Fruit fly (Drosophila melanogaster) whole organism, prepupa: Measurements from ENCODE around the gene AIMP2.
A peak's percentile ranks its signal among the peaks of the same experiment; 100 is the strongest.

Experiments
- Blimp-1 ChIP-seq: fragments of 200-800 bp; sonication (Bioruptor generic); optimal IDR thresholded peaks from 3 replicates; lab custom pipeline; 2017; ENCODE audit warnings: missing biosample characterization, missing genetic modification characterization, mild to moderate bottlenecking, moderate library complexity, missing genetic modification reagents
- CG10631 ChIP-seq: fragments of 200-800 bp; sonication (Bioruptor generic); optimal IDR thresholded peaks from 2 replicates; lab custom pipeline; 2016; ENCODE audit warnings: missing biosample characterization, missing genetic modification characterization
- CG10669 ChIP-seq: fragments of 200-800 bp; sonication (Bioruptor generic); optimal IDR thresholded peaks from 3 replicates; lab custom pipeline; 2018; ENCODE audit warnings: missing biosample characterization, mild to moderate bottlenecking, missing genetic modification characterization, moderate library complexity
- CG11294 ChIP-seq: fragments of 200-800 bp; sonication (Bioruptor generic); IDR thresholded peaks from 2 replicates; pipeline ENCODE4 v1.3.6; 2022; ENCODE audit warnings: missing biosample characterization, missing genetic modification characterization
- CG15336 ChIP-seq: fragments of 200-800 bp; sonication (Bioruptor generic); IDR thresholded peaks from 2 replicates; pipeline ENCODE4 v1.3.6; 2022; ENCODE audit warnings: missing biosample characterization, missing genetic modification characterization
- CG1621 ChIP-seq: fragments of 200-800 bp; sonication (Bioruptor generic); optimal IDR thresholded peaks from 3 replicates; lab custom pipeline; 2018; ENCODE audit warnings: missing biosample characterization, mild to moderate bottlenecking, missing genetic modification characterization
- CG16779 ChIP-seq: fragments of 200-800 bp; sonication (Bioruptor generic); optimal IDR thresholded peaks from 3 replicates; lab custom pipeline; 2017; ENCODE audit warnings: missing biosample characterization, mild to moderate bottlenecking, missing genetic modification characterization
- CG3032 ChIP-seq: fragments of 200-800 bp; optimal IDR thresholded peaks from 2 replicates; lab custom pipeline; 2019; ENCODE audit warnings: missing biosample characterization, mild to moderate bottlenecking, missing genetic modification characterization, moderate library complexity
- CG31627 ChIP-seq: fragments of 200-800 bp; sonication (Bioruptor generic); optimal IDR thresholded peaks from 3 replicates; lab custom pipeline; 2016; ENCODE audit warnings: missing biosample characterization, missing genetic modification characterization
- CG3919 ChIP-seq: fragments of 200-800 bp; sonication (Bioruptor generic); optimal IDR thresholded peaks from 3 replicates; lab custom pipeline; 2016; ENCODE audit warnings: missing biosample characterization, missing genetic modification characterization
- CG4318 ChIP-seq: fragments of 200-800 bp; sonication (Bioruptor generic); optimal IDR thresholded peaks from 3 replicates; lab custom pipeline; 2017; ENCODE audit warnings: missing biosample characterization, mild to moderate bottlenecking, missing genetic modification characterization
- CG8119 ChIP-seq: fragments of 200-800 bp; sonication (Bioruptor generic); IDR thresholded peaks from 3 replicates; pipeline ENCODE4 v1.3.6; 2022; ENCODE audit warnings: missing biosample characterization, missing genetic modification characterization
- CG8319 ChIP-seq: fragments of 200-800 bp; sonication (Bioruptor generic); optimal IDR thresholded peaks from 3 replicates; lab custom pipeline; 2016; ENCODE audit warnings: missing biosample characterization, missing genetic modification characterization
- CG8632 ChIP-seq: fragments of 200-800 bp; sonication (Bioruptor generic); optimal IDR thresholded peaks from 3 replicates; lab custom pipeline; 2016; ENCODE audit warnings: missing biosample characterization, missing genetic modification characterization
- CG9139 ChIP-seq: fragments of 200-800 bp; sonication (Bioruptor generic); optimal IDR thresholded peaks from 3 replicates; lab custom pipeline; 2017; ENCODE audit warnings: missing biosample characterization, mild to moderate bottlenecking, missing genetic modification characterization
- Eip75B ChIP-seq: fragments of 200-800 bp; sonication (Bioruptor generic); optimal IDR thresholded peaks from 3 replicates; lab custom pipeline; 2016; ENCODE audit warnings: missing biosample characterization, missing genetic modification characterization
- Ets21C ChIP-seq: fragments of 200-800 bp; sonication (Bioruptor generic); optimal IDR thresholded peaks from 3 replicates; lab custom pipeline; 2016; ENCODE audit warnings: missing biosample characterization, missing genetic modification characterization
- Gug ChIP-seq: fragments of 200-800 bp; sonication (Bioruptor generic); IDR thresholded peaks from 2 replicates; pipeline ENCODE4 v1.3.6; 2022; ENCODE audit warnings: missing biosample characterization, missing genetic modification characterization
- Lpt ChIP-seq: fragments of 200-800 bp; sonication (Bioruptor generic); optimal IDR thresholded peaks from 3 replicates; lab custom pipeline; 2016; ENCODE audit warnings: missing biosample characterization, missing genetic modification characterization
- Met ChIP-seq: fragments of 200-800 bp; sonication (Bioruptor generic); optimal IDR thresholded peaks from 3 replicates; lab custom pipeline; 2016; ENCODE audit warnings: missing biosample characterization, missing genetic modification characterization
- Smox ChIP-seq: fragments of 200-800 bp; sonication (Bioruptor generic); optimal IDR thresholded peaks from 3 replicates; lab custom pipeline; 2016; ENCODE audit warnings: missing biosample characterization, missing genetic modification characterization
- Sox102F ChIP-seq: fragments of 200-800 bp; sonication (Bioruptor generic); optimal IDR thresholded peaks from 2 replicates; lab custom pipeline; 2016; ENCODE audit warnings: missing biosample characterization, mild to moderate bottlenecking, missing genetic modification characterization
- Sox14 ChIP-seq: fragments of 200-800 bp; sonication (Bioruptor generic); optimal IDR thresholded peaks from 3 replicates; lab custom pipeline; 2016; ENCODE audit warnings: missing biosample characterization, missing genetic modification characterization
- Sox15 ChIP-seq: fragments of 200-800 bp; sonication (Bioruptor generic); optimal IDR thresholded peaks from 3 replicates; lab custom pipeline; 2016; ENCODE audit warnings: missing biosample characterization, missing genetic modification characterization
- achi ChIP-seq: fragments of 200-800 bp; sonication (Bioruptor generic); optimal IDR thresholded peaks from 3 replicates; lab custom pipeline; 2016; ENCODE audit warnings: missing biosample characterization, missing genetic modification characterization
- acj6 ChIP-seq: fragments of 200-800 bp; sonication (Bioruptor generic); optimal IDR thresholded peaks from 3 replicates; lab custom pipeline; 2016; ENCODE audit warnings: missing biosample characterization, missing genetic modification characterization
- cyc ChIP-seq: fragments of 200-800 bp; sonication (Bioruptor generic); optimal IDR thresholded peaks from 3 replicates; lab custom pipeline; 2016; ENCODE audit warnings: missing biosample characterization, missing genetic modification characterization
- dac ChIP-seq: fragments of 200-800 bp; sonication (Bioruptor generic); optimal IDR thresholded peaks from 2 replicates; lab custom pipeline; 2017; ENCODE audit warnings: missing biosample characterization, mild to moderate bottlenecking, missing genetic modification characterization
- dsx ChIP-seq: fragments of 200-800 bp; optimal IDR thresholded peaks from 3 replicates; lab custom pipeline; 2019; ENCODE audit warnings: missing biosample characterization, mild to moderate bottlenecking, missing genetic modification characterization, moderate library complexity; ENCODE audit not compliant: poor library complexity, severe bottlenecking
- eg ChIP-seq: fragments of 200-800 bp; sonication (Bioruptor generic); IDR thresholded peaks from 3 replicates; pipeline ENCODE4 v1.3.6; 2022; ENCODE audit warnings: missing biosample characterization, missing genetic modification characterization
- esn ChIP-seq: fragments of 200-800 bp; sonication (Bioruptor generic); optimal IDR thresholded peaks from 2 replicates; lab custom pipeline; 2016; ENCODE audit warnings: missing biosample characterization, mild to moderate bottlenecking, missing genetic modification characterization, moderate library complexity
- fd85E ChIP-seq: fragments of 200-800 bp; sonication (Bioruptor generic); optimal IDR thresholded peaks from 3 replicates; lab custom pipeline; 2016; ENCODE audit warnings: missing biosample characterization, missing genetic modification characterization
- fkh ChIP-seq: fragments of 200-800 bp; sonication (Bioruptor generic); optimal IDR thresholded peaks from 3 replicates; lab custom pipeline; 2017; ENCODE audit warnings: missing biosample characterization, mild to moderate bottlenecking, missing genetic modification characterization, moderate library complexity
- lz ChIP-seq: fragments of 200-800 bp; sonication (Bioruptor generic); optimal IDR thresholded peaks from 3 replicates; lab custom pipeline; 2016; ENCODE audit warnings: missing biosample characterization, missing genetic modification characterization
- net ChIP-seq: fragments of 200-800 bp; sonication (Bioruptor generic); optimal IDR thresholded peaks from 3 replicates; lab custom pipeline; 2016; ENCODE audit warnings: missing biosample characterization, missing genetic modification characterization
- salr ChIP-seq, 2 experiments: fragments of 200-800 bp; sonication (Bioruptor generic); optimal IDR thresholded peaks; 3 replicates each; lab custom pipeline; 2016 to 2018; ENCODE audit warnings: missing biosample characterization in 2 of 2, missing genetic modification characterization in 2 of 2, mild to moderate bottlenecking in 1 of 2
- spab ChIP-seq: fragments of 200-800 bp; sonication (Bioruptor generic); optimal IDR thresholded peaks from 2 replicates; lab custom pipeline; 2017; ENCODE audit warnings: missing biosample characterization, mild to moderate bottlenecking, missing genetic modification characterization, missing genetic modification reagents
- ss ChIP-seq, 2 experiments: fragments of 200-800 bp; sonication (Bioruptor generic); optimal IDR thresholded peaks; 2 replicates in 1 of 2; 3 replicates in 1 of 2; lab custom pipeline; 2017 to 2018; ENCODE audit warnings: mild to moderate bottlenecking in 2 of 2, missing biosample characterization in 2 of 2, missing genetic modification characterization in 2 of 2, moderate library complexity in 1 of 2
- svp ChIP-seq: fragments of 200-800 bp; sonication (Bioruptor generic); peaks from one replicate; lab custom pipeline; 2016; ENCODE audit warnings: missing biosample characterization, missing genetic modification characterization
- vri ChIP-seq: fragments of 200-800 bp; sonication (Bioruptor generic); optimal IDR thresholded peaks from 3 replicates; lab custom pipeline; 2016; ENCODE audit warnings: missing biosample characterization, mild to moderate bottlenecking, missing genetic modification characterization

The AIMP2 gene

DNA sequence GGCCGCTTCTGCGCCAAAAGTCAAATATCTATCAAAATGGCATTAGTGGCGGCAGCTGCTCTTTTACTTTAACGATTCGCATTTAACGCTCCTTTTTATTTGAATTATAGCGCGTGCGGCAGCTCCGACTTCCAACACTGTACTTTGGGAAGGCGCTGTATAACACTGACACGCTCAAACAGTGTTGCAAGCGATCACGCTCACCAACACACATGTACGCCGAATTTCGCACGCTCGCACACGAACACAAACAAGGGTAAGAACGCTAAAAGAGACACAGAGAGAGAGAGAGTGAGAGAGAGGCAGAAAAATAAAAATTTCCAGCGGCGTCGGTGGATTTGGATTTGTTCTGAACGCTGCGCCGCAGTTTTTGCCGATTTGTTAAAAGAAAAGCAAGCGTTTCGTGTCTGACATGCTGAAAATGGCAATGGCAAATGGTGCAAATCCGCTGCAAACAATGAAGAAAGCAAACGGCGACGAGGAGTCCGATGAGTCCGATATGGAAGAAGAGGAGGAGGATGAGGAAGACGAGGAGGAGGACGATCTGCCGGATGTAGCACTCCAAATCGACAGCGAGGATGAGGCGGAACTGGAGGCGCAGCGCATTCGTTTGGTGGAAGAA, 36.3 kb downstream of the AIMP2 start, which contains the start of gene Phs (continued):
- TF ChIP-seq CG3919 (GFP tag; lab: Kevin White, UChicago) (peak; percentile 90), cyc (GFP tag; lab: Kevin White, UChicago) (peak; percentile 87), Sox102F (GFP tag; lab: Kevin White, UChicago) (peak; percentile 71), CG11294 (GFP tag; lab: Robert Waterston, UW) (peak; percentile 32; the same call in 1 of the 2 replicates), Sox15 (peak; percentile 51), Met (GFP tag; lab: Kevin White, UChicago) (peak; percentile 77), Lpt (GFP tag; lab: Kevin White, UChicago) (no peak), CG4318 (GFP tag; lab: Kevin White, UChicago) (no peak), Eip75B (GFP tag; lab: Kevin White, UChicago) (peak; percentile 70), Smox (GFP tag; lab: Kevin White, UChicago) (peak; percentile 58), dsx (GFP tag; lab: Kevin White, UChicago) (peak; percentile 72), dac (GFP tag; lab: Kevin White, UChicago) (peak; percentile 41), achi (peak; percentile 68), CG10631 (GFP tag; lab: Kevin White, UChicago) (peak; percentile 67), lz (GFP tag; lab: Kevin White, UChicago) (peak; percentile 86), CG16779 (tag; lab: Kevin White, UChicago) (peak; percentile 29)

DNA sequence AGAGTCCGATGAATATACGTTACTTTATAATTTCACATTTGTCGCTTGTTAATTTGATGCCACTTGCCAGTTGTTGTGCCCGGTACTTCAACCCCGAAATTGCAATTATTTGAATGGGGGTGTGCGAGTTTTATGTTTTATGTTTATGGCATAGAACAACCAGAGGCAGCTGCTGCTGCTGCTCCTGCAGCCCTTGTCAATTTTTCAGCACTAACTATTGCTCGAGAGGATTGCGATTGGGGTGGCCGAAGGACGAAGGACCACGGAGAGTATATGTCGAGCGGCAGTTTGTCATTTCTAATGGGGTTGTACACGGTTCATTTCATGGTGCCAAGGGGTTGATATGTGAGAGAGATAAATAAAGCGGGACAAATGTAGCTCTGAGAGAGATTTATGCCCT, 40.7 kb downstream of the AIMP2 start:
- TF ChIP-seq CG8632 (GFP tag; lab: Kevin White, UChicago) (no peak), vri (GFP tag; lab: Kevin White, UChicago) (no peak), Sox102F (GFP tag; lab: Kevin White, UChicago) (no peak), svp (peak; percentile 13), CG31627 (GFP tag; lab: Kevin White, UChicago) (no peak), fkh (GFP tag; lab: Kevin White, UChicago) (no peak), Smox (GFP tag; lab: Kevin White, UChicago) (no peak), Ets21C (GFP tag; lab: Kevin White, UChicago) (no peak)

- TF ChIP-seq salr (GFP tag; optimal IDR thresholded peaks at IDR 0.05; lab: Kevin White, UChicago) = no peak
- no peak for TF ChIP-seq acj6 (GFP tag; lab: Kevin White, UChicago)
- TF ChIP-seq CG8119 (GFP tag; lab: Robert Waterston, UW) = no peak
- no peak for TF ChIP-seq Lpt (GFP tag; lab: Kevin White, UChicago)
- no peak for TF ChIP-seq Ets21C (GFP tag; lab: Kevin White, UChicago)
- no peak for TF ChIP-seq fd85E (GFP tag; lab: Kevin White, UChicago)
- peak; percentile 59 for TF ChIP-seq svp
- TF ChIP-seq CG16779 (tag; lab: Kevin White, UChicago) = no peak
- peak; percentile 16; the same call in 1 of the 3 replicates for TF ChIP-seq eg (GFP tag; lab: Robert Waterston, UW)
- TF ChIP-seq Gug (GFP tag; lab: Robert Waterston, UW) = no peak
- TF ChIP-seq Blimp-1 (GFP tag; lab: Kevin White, UChicago) = no peak
- TF ChIP-seq CG15336 (GFP tag; lab: Robert Waterston, UW) = peak; percentile 41; the same call in 1 of the 2 replicates
- TF ChIP-seq spab (GFP tag; lab: Kevin White, UChicago) = no peak
- TF ChIP-seq, all 60 proteins: peak for 3
Observed at dm6 chr3L:15624944-15625610, 41.6 kb downstream of the AIMP2 start.

DNA sequence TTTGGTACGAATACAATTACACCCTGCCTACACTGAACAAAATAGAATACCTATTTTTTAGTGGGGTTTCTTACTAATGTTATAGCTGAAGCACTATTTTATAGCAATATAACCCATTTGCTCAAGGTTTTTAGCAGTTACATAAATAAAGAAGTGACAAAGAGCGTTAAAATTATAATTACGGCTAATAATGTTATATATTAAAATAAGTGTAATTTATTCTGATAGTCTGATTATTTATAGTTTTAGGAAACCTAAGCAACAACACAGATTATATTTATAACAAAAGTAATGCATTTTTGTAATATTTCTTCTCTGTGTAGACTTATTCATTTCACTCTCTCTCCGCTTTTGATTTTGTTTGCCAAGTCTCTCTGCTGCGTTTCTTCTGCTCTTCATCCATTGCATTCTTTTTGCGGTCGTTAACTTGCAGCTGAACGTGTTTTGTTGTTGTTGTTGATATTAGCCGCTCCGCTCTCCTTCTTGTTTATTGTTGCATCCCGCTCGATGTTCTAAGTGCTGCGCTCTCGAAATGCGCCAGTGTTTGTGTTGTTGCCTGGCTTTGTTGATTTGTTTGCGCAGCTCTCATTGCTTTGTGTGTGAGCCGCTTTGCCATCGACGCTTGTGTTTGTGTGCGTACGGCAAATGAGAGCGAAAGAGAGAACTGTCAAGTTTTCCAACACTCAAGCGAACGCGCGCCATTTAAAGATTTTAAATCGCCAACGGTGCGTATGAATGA, 42.4 kb downstream of the AIMP2 start:
- TF ChIP-seq CG3032 (tag; lab: Kevin White, UChicago) = peak; percentile 95
- peak; percentile 90 for TF ChIP-seq CG10669 (GFP tag; lab: Kevin White, UChicago)
- peak; percentile 95 for TF ChIP-seq Lpt (GFP tag; lab: Kevin White, UChicago)
- TF ChIP-seq CG1621 (tag; lab: Kevin White, UChicago) = peak; percentile 81
- TF ChIP-seq CG31627 (GFP tag; lab: Kevin White, UChicago) = peak; percentile 93
- peak; percentile 91; the same call in 1 of the 2 replicates for TF ChIP-seq Gug (GFP tag; lab: Robert Waterston, UW)
- peak; percentile 84 to 92 for TF ChIP-seq ss (GFP tag; optimal IDR thresholded peaks at IDR 0.05; lab: Kevin White, UChicago)
- TF ChIP-seq salr (GFP tag; optimal IDR thresholded peaks at IDR 0.05; lab: Kevin White, UChicago) = peak; percentile 73 to 99
- TF ChIP-seq net (GFP tag; lab: Kevin White, UChicago) = peak; percentile 92
- TF ChIP-seq CG4318 (GFP tag; lab: Kevin White, UChicago) = peak; percentile 98
- TF ChIP-seq Sox14 = peak; percentile 90
- TF ChIP-seq vri (GFP tag; lab: Kevin White, UChicago) = peak; percentile 49
- peak; percentile 98 for TF ChIP-seq esn (GFP tag; lab: Kevin White, UChicago)
- TF ChIP-seq Met (GFP tag; lab: Kevin White, UChicago) = peak; percentile 93
- peak; percentile 87 for TF ChIP-seq CG9139 (GFP tag; lab: Kevin White, UChicago)
- TF ChIP-seq acj6 (GFP tag; lab: Kevin White, UChicago) = peak; percentile 98
- TF ChIP-seq CG8319 (GFP tag; lab: Kevin White, UChicago) = peak; percentile 89
